Worm (Caenorhabditis elegans) whole organism, L4 larva: ENCODE measurements around the gene C28F5.1.

Source experiments
- ama-1 ChIP-seq: fragments of 150-350 bp; optimal IDR thresholded peaks from 2 replicates; lab custom pipeline; 2014; ENCODE audit warnings: inconsistent platforms, mixed read lengths
- ceh-32 ChIP-seq: sonication (generic microtip); optimal IDR thresholded peaks from 2 replicates; lab custom pipeline; 2016; ENCODE audit warnings: mild to moderate bottlenecking, missing genetic modification characterization, missing compliant biosample characterization; ENCODE audit not compliant: poor library complexity
- jun-1 ChIP-seq: fragments of 150-350 bp; optimal IDR thresholded peaks from 2 replicates; lab custom pipeline; 2014; ENCODE audit warnings: missing biosample characterization, missing genetic modification reagents, missing genetic modification characterization
- lsy-2 ChIP-seq, 2 experiments: fragments of 150-350 bp in 1 of 2; sonication (generic microtip) in 1 of 2; optimal IDR thresholded peaks; 2 replicates each; lab custom pipeline; 2014 to 2017; ENCODE audit warnings: missing biosample characterization in 2 of 2, missing genetic modification characterization in 2 of 2
- mxl-3 ChIP-seq: fragments of 200-800 bp; sonication (Bioruptor generic); optimal IDR thresholded peaks from 2 replicates; lab custom pipeline; 2018; ENCODE audit warnings: mild to moderate bottlenecking, missing genetic modification characterization, missing compliant biosample characterization
- nhr-10 ChIP-seq: fragments of 150-350 bp; optimal IDR thresholded peaks from 2 replicates; lab custom pipeline; 2014; ENCODE audit warnings: missing biosample characterization, missing genetic modification characterization
- unc-62 ChIP-seq, 3 experiments: fragments of 150-350 bp in 1 of 3; sonication (generic microtip); optimal IDR thresholded peaks in 2 of 3; peaks in 1 of 3; 1 replicate in 1 of 3; 2 replicates in 2 of 3; lab custom pipeline; 2014 to 2017; ENCODE audit warnings: missing biosample characterization in 3 of 3, missing genetic modification characterization in 3 of 3, missing genetic modification reagents in 3 of 3, missing genotype in 1 of 3
- zag-1 ChIP-seq: fragments of 150-350 bp; optimal IDR thresholded peaks from 2 replicates; lab custom pipeline; 2014; ENCODE audit warnings: missing biosample characterization, missing genetic modification characterization
- zip-11 ChIP-seq: fragments of 200-800 bp; sonication (Bioruptor generic); IDR thresholded peaks from 2 replicates; pipeline ENCODE4 v1.3.6; 2022; ENCODE audit warnings: missing genetic modification characterization, missing compliant biosample characterization

DNA sequence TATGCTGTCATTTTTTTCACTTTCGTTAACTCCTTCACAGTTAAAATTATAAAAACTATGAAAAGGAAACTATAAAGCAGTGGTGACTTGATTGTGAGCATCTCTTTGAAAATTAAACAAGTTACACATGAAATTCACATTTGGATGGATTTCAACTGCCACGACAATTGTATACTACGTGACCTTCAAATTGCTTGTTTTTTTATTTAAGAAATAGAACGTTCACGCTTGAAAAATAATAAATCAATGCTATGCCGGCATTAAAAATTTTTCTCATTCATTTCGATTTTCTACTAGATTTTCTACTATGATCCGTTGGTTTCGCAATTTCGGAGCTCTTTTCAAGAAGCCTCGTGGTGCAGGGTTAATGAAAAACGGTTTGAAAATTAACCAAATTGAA lies 20.4 kb downstream of the C28F5.1 start, which contains the start of the genes ZK1290.7 and rnh-1.1:
- TF ChIP-seq nhr-10 = no peak
- TF ChIP-seq zag-1 (tag; lab: Kevin White, UChicago) = no peak
- TF ChIP-seq ceh-32 (tag; lab: Kevin White, UChicago) = no peak
- TF ChIP-seq ama-1 = no peak
- no peak for TF ChIP-seq mxl-3 (GFP tag; lab: Kevin White, UChicago)
- TF ChIP-seq zip-11 = no peak
- no peak for TF ChIP-seq jun-1
- no peak for TF ChIP-seq lsy-2 (tag; optimal IDR thresholded peaks at IDR 0.05; lab: Kevin White, UChicago)
- peak in 1 of 2 experiments; percentile 40 for TF ChIP-seq unc-62 (GFP tag; optimal IDR thresholded peaks at IDR 0.05 in 1 of 2; lab: Kevin White, UChicago)
- no peak for TF ChIP-seq unc-62 (tag; optimal IDR thresholded peaks at IDR 0.05; lab: Kevin White, UChicago)
